Fruit fly (Drosophila melanogaster) whole organism, prepupa: ENCODE results near the gene Prtl99C.

Source experiments
- Blimp-1 ChIP-seq: fragments of 200-800 bp; sonication (Bioruptor generic); optimal IDR thresholded peaks from 3 replicates; lab custom pipeline; 2017; ENCODE audit warnings: missing biosample characterization, missing genetic modification characterization, mild to moderate bottlenecking, moderate library complexity, missing genetic modification reagents
- CG10669 ChIP-seq: fragments of 200-800 bp; sonication (Bioruptor generic); optimal IDR thresholded peaks from 3 replicates; lab custom pipeline; 2018; ENCODE audit warnings: missing biosample characterization, mild to moderate bottlenecking, missing genetic modification characterization, moderate library complexity
- CG11294 ChIP-seq: fragments of 200-800 bp; sonication (Bioruptor generic); IDR thresholded peaks from 2 replicates; pipeline ENCODE4 v1.3.6; 2022; ENCODE audit warnings: missing biosample characterization, missing genetic modification characterization
- CG11762 ChIP-seq: fragments of 200-800 bp; sonication (Bioruptor generic); optimal IDR thresholded peaks from 3 replicates; lab custom pipeline; 2016; ENCODE audit warnings: missing biosample characterization, missing genetic modification characterization; ENCODE audit not compliant: insufficient read depth
- CG11902 ChIP-seq: fragments of 200-800 bp; sonication (Bioruptor generic); optimal IDR thresholded peaks from 3 replicates; lab custom pipeline; 2016; ENCODE audit warnings: missing biosample characterization, missing genetic modification characterization
- CG15336 ChIP-seq: fragments of 200-800 bp; sonication (Bioruptor generic); IDR thresholded peaks from 2 replicates; pipeline ENCODE4 v1.3.6; 2022; ENCODE audit warnings: missing biosample characterization, missing genetic modification characterization
- CG1621 ChIP-seq: fragments of 200-800 bp; sonication (Bioruptor generic); optimal IDR thresholded peaks from 3 replicates; lab custom pipeline; 2018; ENCODE audit warnings: missing biosample characterization, mild to moderate bottlenecking, missing genetic modification characterization
- CG16779 ChIP-seq: fragments of 200-800 bp; sonication (Bioruptor generic); optimal IDR thresholded peaks from 3 replicates; lab custom pipeline; 2017; ENCODE audit warnings: missing biosample characterization, mild to moderate bottlenecking, missing genetic modification characterization
- CG3032 ChIP-seq: fragments of 200-800 bp; optimal IDR thresholded peaks from 2 replicates; lab custom pipeline; 2019; ENCODE audit warnings: missing biosample characterization, mild to moderate bottlenecking, missing genetic modification characterization, moderate library complexity
- CG31627 ChIP-seq: fragments of 200-800 bp; sonication (Bioruptor generic); optimal IDR thresholded peaks from 3 replicates; lab custom pipeline; 2016; ENCODE audit warnings: missing biosample characterization, missing genetic modification characterization
- CG32006 ChIP-seq: fragments of 200-800 bp; sonication (Bioruptor generic); optimal IDR thresholded peaks from 3 replicates; lab custom pipeline; 2017; ENCODE audit warnings: missing biosample characterization, mild to moderate bottlenecking, missing genetic modification characterization
- CG3919 ChIP-seq: fragments of 200-800 bp; sonication (Bioruptor generic); optimal IDR thresholded peaks from 3 replicates; lab custom pipeline; 2016; ENCODE audit warnings: missing biosample characterization, missing genetic modification characterization
- CG4318 ChIP-seq: fragments of 200-800 bp; sonication (Bioruptor generic); optimal IDR thresholded peaks from 3 replicates; lab custom pipeline; 2017; ENCODE audit warnings: missing biosample characterization, mild to moderate bottlenecking, missing genetic modification characterization
- CG6163 ChIP-seq: fragments of 200-800 bp; sonication (Bioruptor generic); IDR thresholded peaks from 3 replicates; pipeline ENCODE4 v1.3.6; 2022; ENCODE audit warnings: missing biosample characterization, missing genetic modification characterization
- CG6276 ChIP-seq: fragments of 200-800 bp; sonication (Bioruptor generic); optimal IDR thresholded peaks from 2 replicates; lab custom pipeline; 2017; ENCODE audit warnings: missing biosample characterization, mild to moderate bottlenecking, missing genetic modification characterization
- CG6808 ChIP-seq: fragments of 200-800 bp; sonication (Bioruptor generic); optimal IDR thresholded peaks from 3 replicates; lab custom pipeline; 2017; ENCODE audit warnings: missing biosample characterization, missing genetic modification characterization, mild to moderate bottlenecking, moderate library complexity, missing genetic modification reagents
- CG6854 ChIP-seq: fragments of 200-800 bp; sonication (Bioruptor generic); optimal IDR thresholded peaks from 2 replicates; lab custom pipeline; 2017; ENCODE audit warnings: missing biosample characterization, mild to moderate bottlenecking, missing genetic modification characterization
- CG7368 ChIP-seq: fragments of 200-800 bp; sonication (Bioruptor generic); optimal IDR thresholded peaks from 3 replicates; lab custom pipeline; 2016; ENCODE audit warnings: missing biosample characterization, missing genetic modification characterization
- CG8119 ChIP-seq: fragments of 200-800 bp; sonication (Bioruptor generic); IDR thresholded peaks from 3 replicates; pipeline ENCODE4 v1.3.6; 2022; ENCODE audit warnings: missing biosample characterization, missing genetic modification characterization
- CG8632 ChIP-seq: fragments of 200-800 bp; sonication (Bioruptor generic); optimal IDR thresholded peaks from 3 replicates; lab custom pipeline; 2016; ENCODE audit warnings: missing biosample characterization, missing genetic modification characterization
- CG9139 ChIP-seq: fragments of 200-800 bp; sonication (Bioruptor generic); optimal IDR thresholded peaks from 3 replicates; lab custom pipeline; 2017; ENCODE audit warnings: missing biosample characterization, mild to moderate bottlenecking, missing genetic modification characterization
- Eip93F ChIP-seq: fragments of 200-800 bp; sonication (Bioruptor generic); optimal IDR thresholded peaks from 2 replicates; lab custom pipeline; 2016; ENCODE audit warnings: missing biosample characterization, mild to moderate bottlenecking, missing genetic modification characterization
- Ets96B ChIP-seq: fragments of 200-800 bp; optimal IDR thresholded peaks from 2 replicates; lab custom pipeline; 2019; ENCODE audit warnings: missing biosample characterization, mild to moderate bottlenecking, missing genetic modification characterization, moderate library complexity
- Gug ChIP-seq: fragments of 200-800 bp; sonication (Bioruptor generic); IDR thresholded peaks from 2 replicates; pipeline ENCODE4 v1.3.6; 2022; ENCODE audit warnings: missing biosample characterization, missing genetic modification characterization
- Hr38 ChIP-seq: sonication (Bioruptor generic); optimal IDR thresholded peaks from 2 replicates; lab custom pipeline; 2016; ENCODE audit warnings: missing biosample characterization, missing genetic modification characterization
- Hr4 ChIP-seq: fragments of 200-800 bp; sonication (Bioruptor generic); optimal IDR thresholded peaks from 3 replicates; lab custom pipeline; 2016; ENCODE audit warnings: missing biosample characterization, missing genetic modification characterization
- Lpt ChIP-seq: fragments of 200-800 bp; sonication (Bioruptor generic); optimal IDR thresholded peaks from 3 replicates; lab custom pipeline; 2016; ENCODE audit warnings: missing biosample characterization, missing genetic modification characterization
- Met ChIP-seq: fragments of 200-800 bp; sonication (Bioruptor generic); optimal IDR thresholded peaks from 3 replicates; lab custom pipeline; 2016; ENCODE audit warnings: missing biosample characterization, missing genetic modification characterization
- Sox102F ChIP-seq: fragments of 200-800 bp; sonication (Bioruptor generic); optimal IDR thresholded peaks from 2 replicates; lab custom pipeline; 2016; ENCODE audit warnings: missing biosample characterization, mild to moderate bottlenecking, missing genetic modification characterization
- Sox14 ChIP-seq: fragments of 200-800 bp; sonication (Bioruptor generic); optimal IDR thresholded peaks from 3 replicates; lab custom pipeline; 2016; ENCODE audit warnings: missing biosample characterization, missing genetic modification characterization
- Sox15 ChIP-seq: fragments of 200-800 bp; sonication (Bioruptor generic); optimal IDR thresholded peaks from 3 replicates; lab custom pipeline; 2016; ENCODE audit warnings: missing biosample characterization, missing genetic modification characterization
- achi ChIP-seq: fragments of 200-800 bp; sonication (Bioruptor generic); optimal IDR thresholded peaks from 3 replicates; lab custom pipeline; 2016; ENCODE audit warnings: missing biosample characterization, missing genetic modification characterization
- acj6 ChIP-seq: fragments of 200-800 bp; sonication (Bioruptor generic); optimal IDR thresholded peaks from 3 replicates; lab custom pipeline; 2016; ENCODE audit warnings: missing biosample characterization, missing genetic modification characterization
- cyc ChIP-seq: fragments of 200-800 bp; sonication (Bioruptor generic); optimal IDR thresholded peaks from 3 replicates; lab custom pipeline; 2016; ENCODE audit warnings: missing biosample characterization, missing genetic modification characterization
- dac ChIP-seq: fragments of 200-800 bp; sonication (Bioruptor generic); optimal IDR thresholded peaks from 2 replicates; lab custom pipeline; 2017; ENCODE audit warnings: missing biosample characterization, mild to moderate bottlenecking, missing genetic modification characterization
- dsx ChIP-seq: fragments of 200-800 bp; optimal IDR thresholded peaks from 3 replicates; lab custom pipeline; 2019; ENCODE audit warnings: missing biosample characterization, mild to moderate bottlenecking, missing genetic modification characterization, moderate library complexity; ENCODE audit not compliant: poor library complexity, severe bottlenecking
- eg ChIP-seq: fragments of 200-800 bp; sonication (Bioruptor generic); IDR thresholded peaks from 3 replicates; pipeline ENCODE4 v1.3.6; 2022; ENCODE audit warnings: missing biosample characterization, missing genetic modification characterization
- fd59A ChIP-seq: fragments of 200-800 bp; sonication (Bioruptor generic); optimal IDR thresholded peaks from 2 replicates; lab custom pipeline; 2017; ENCODE audit warnings: missing biosample characterization, mild to moderate bottlenecking, missing genetic modification characterization, missing genetic modification reagents
- lz ChIP-seq: fragments of 200-800 bp; sonication (Bioruptor generic); optimal IDR thresholded peaks from 3 replicates; lab custom pipeline; 2016; ENCODE audit warnings: missing biosample characterization, missing genetic modification characterization
- net ChIP-seq: fragments of 200-800 bp; sonication (Bioruptor generic); optimal IDR thresholded peaks from 3 replicates; lab custom pipeline; 2016; ENCODE audit warnings: missing biosample characterization, missing genetic modification characterization
- pdm3 ChIP-seq: fragments of 200-800 bp; sonication (Bioruptor generic); optimal IDR thresholded peaks from 3 replicates; lab custom pipeline; 2016; ENCODE audit warnings: missing biosample characterization, missing genetic modification characterization
- salr ChIP-seq, 2 experiments: fragments of 200-800 bp; sonication (Bioruptor generic); optimal IDR thresholded peaks; 3 replicates each; lab custom pipeline; 2016 to 2018; ENCODE audit warnings: missing biosample characterization in 2 of 2, missing genetic modification characterization in 2 of 2, mild to moderate bottlenecking in 1 of 2
- topi ChIP-seq: fragments of 200-800 bp; sonication (Bioruptor generic); optimal IDR thresholded peaks from 3 replicates; lab custom pipeline; 2016; ENCODE audit warnings: missing biosample characterization, missing genetic modification characterization
- vri ChIP-seq: fragments of 200-800 bp; sonication (Bioruptor generic); optimal IDR thresholded peaks from 3 replicates; lab custom pipeline; 2016; ENCODE audit warnings: missing biosample characterization, mild to moderate bottlenecking, missing genetic modification characterization

Gene Prtl99C

dm6 chr3R:29841293-29841791 is 5.6 kb downstream of the Prtl99C start, which contains the start of gene Cad99C (continued):
- TF ChIP-seq CG11902 (GFP tag; lab: Kevin White, UChicago): no peak
- TF ChIP-seq Ets96B (tag; lab: Kevin White, UChicago): peak; percentile 7
- TF ChIP-seq net: peak; percentile 15
- peak; percentile 14 for TF ChIP-seq pdm3 (GFP tag; lab: Kevin White, UChicago)
- TF ChIP-seq Sox14 (GFP tag; lab: Kevin White, UChicago): no peak
- TF ChIP-seq Met (GFP tag; lab: Kevin White, UChicago): peak; percentile 4
- TF ChIP-seq acj6 (GFP tag; lab: Kevin White, UChicago): no peak
- TF ChIP-seq Sox102F: peak; percentile 50
- TF ChIP-seq CG10669 (GFP tag; lab: Kevin White, UChicago): no peak
- TF ChIP-seq CG8632 (GFP tag; lab: Kevin White, UChicago): no peak
- TF ChIP-seq dac (GFP tag; lab: Kevin White, UChicago): no peak
- no peak for TF ChIP-seq fd59A
- TF ChIP-seq CG7368: no peak
- TF ChIP-seq Eip93F (GFP tag; lab: Kevin White, UChicago): no peak
- peak; percentile 16 for TF ChIP-seq CG6276
- TF ChIP-seq CG31627 (GFP tag; lab: Kevin White, UChicago): no peak
- peak; percentile 39 for TF ChIP-seq CG3919 (GFP tag; lab: Kevin White, UChicago)
- no peak for TF ChIP-seq Hr4 (GFP tag; lab: Kevin White, UChicago)

dm6 chr3R:29847126-29847525 is 11.4 kb downstream of the Prtl99C start:
- TF ChIP-seq CG16779 (tag; lab: Kevin White, UChicago): peak; percentile 9
- TF ChIP-seq CG6808 (GFP tag; lab: Kevin White, UChicago): no peak
- peak; percentile 91 for TF ChIP-seq eg (GFP tag; lab: Robert Waterston, UW)
- TF ChIP-seq CG1621: peak; percentile 66
- TF ChIP-seq dac (GFP tag; lab: Kevin White, UChicago): peak; percentile 86
- no peak for TF ChIP-seq CG6854 (GFP tag; lab: Kevin White, UChicago)
- peak; percentile 84 for TF ChIP-seq Gug (GFP tag; lab: Robert Waterston, UW)
- TF ChIP-seq fd59A: peak; percentile 61
- TF ChIP-seq salr (GFP tag; optimal IDR thresholded peaks at IDR 0.05; lab: Kevin White, UChicago): peak in 1 of 2 experiments; percentile 65
- peak; percentile 3 for TF ChIP-seq Sox15 (GFP tag; lab: Kevin White, UChicago)
- no peak for TF ChIP-seq Blimp-1
- TF ChIP-seq CG11294 (GFP tag; lab: Robert Waterston, UW): peak; percentile 50; the same call in 1 of the 2 replicates
- no peak for TF ChIP-seq Sox102F
- TF ChIP-seq pdm3 (GFP tag; lab: Kevin White, UChicago): no peak
- peak; percentile 50 for TF ChIP-seq achi (GFP tag; lab: Kevin White, UChicago)
- peak; percentile 45 for TF ChIP-seq dsx
- no peak for TF ChIP-seq CG9139 (GFP tag; lab: Kevin White, UChicago)
- TF ChIP-seq vri (GFP tag; lab: Kevin White, UChicago): no peak
- TF ChIP-seq Hr38 (GFP tag; lab: Kevin White, UChicago): peak; percentile 22
- no peak for TF ChIP-seq CG31627 (GFP tag; lab: Kevin White, UChicago)
- TF ChIP-seq Met (GFP tag; lab: Kevin White, UChicago): no peak
- no peak for TF ChIP-seq Eip93F (GFP tag; lab: Kevin White, UChicago)
- peak; percentile 88 for TF ChIP-seq CG4318 (GFP tag; lab: Kevin White, UChicago)
- TF ChIP-seq CG15336 (GFP tag; lab: Robert Waterston, UW): peak; percentile 92
- TF ChIP-seq CG6163: peak; percentile 91
- TF ChIP-seq CG3032: peak; percentile 67
- no peak for TF ChIP-seq cyc (GFP tag; lab: Kevin White, UChicago)
- TF ChIP-seq lz (GFP tag; lab: Kevin White, UChicago): no peak
- TF ChIP-seq CG7368: peak; percentile 38
- TF ChIP-seq CG11762 (GFP tag; lab: Kevin White, UChicago): peak; percentile 5
- TF ChIP-seq CG8632 (GFP tag; lab: Kevin White, UChicago): peak; percentile 10
- TF ChIP-seq CG8119 (GFP tag; lab: Robert Waterston, UW): peak; percentile 91
- peak; percentile 48 for TF ChIP-seq Lpt (GFP tag; lab: Kevin White, UChicago)
- peak; percentile 93 for TF ChIP-seq Hr4 (GFP tag; lab: Kevin White, UChicago)
- TF ChIP-seq Ets96B (tag; lab: Kevin White, UChicago): peak; percentile 64
- TF ChIP-seq topi (GFP tag; lab: Kevin White, UChicago): no peak
- TF ChIP-seq CG32006 (GFP tag; lab: Kevin White, UChicago): peak; percentile 94
